Worm (Caenorhabditis elegans): ENCODE measurements around the gene dod-19.

DNA sequence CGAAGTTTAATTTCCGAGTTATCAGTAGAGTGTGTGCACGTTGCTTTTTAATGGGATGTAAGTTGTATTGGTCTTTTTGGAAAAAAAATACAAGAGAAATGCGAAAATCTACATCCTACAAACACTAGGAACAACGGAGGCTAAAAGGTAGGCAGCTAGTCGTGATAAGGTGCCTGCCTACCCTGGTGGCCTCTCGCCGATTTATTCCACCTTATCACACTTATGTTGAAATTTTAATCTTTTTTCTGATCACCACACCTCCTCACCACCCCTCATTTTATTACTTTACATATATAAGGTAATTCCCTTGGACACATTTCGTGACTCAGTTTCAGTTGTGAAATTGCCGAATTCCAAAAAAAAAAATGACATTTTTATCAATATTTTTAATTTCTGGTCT, 7.6 kb upstream of the dod-19 start, which contains the start of gene dod-20:
- TF ChIP-seq W03F9.2 (tag; optimal IDR thresholded peaks at IDR 0.05) (no peak), him-1 (tag; optimal IDR thresholded peaks at IDR 0.05) (no peak)
